Worm (Caenorhabditis elegans): ENCODE data around the gene C08F8.15.

DNA sequence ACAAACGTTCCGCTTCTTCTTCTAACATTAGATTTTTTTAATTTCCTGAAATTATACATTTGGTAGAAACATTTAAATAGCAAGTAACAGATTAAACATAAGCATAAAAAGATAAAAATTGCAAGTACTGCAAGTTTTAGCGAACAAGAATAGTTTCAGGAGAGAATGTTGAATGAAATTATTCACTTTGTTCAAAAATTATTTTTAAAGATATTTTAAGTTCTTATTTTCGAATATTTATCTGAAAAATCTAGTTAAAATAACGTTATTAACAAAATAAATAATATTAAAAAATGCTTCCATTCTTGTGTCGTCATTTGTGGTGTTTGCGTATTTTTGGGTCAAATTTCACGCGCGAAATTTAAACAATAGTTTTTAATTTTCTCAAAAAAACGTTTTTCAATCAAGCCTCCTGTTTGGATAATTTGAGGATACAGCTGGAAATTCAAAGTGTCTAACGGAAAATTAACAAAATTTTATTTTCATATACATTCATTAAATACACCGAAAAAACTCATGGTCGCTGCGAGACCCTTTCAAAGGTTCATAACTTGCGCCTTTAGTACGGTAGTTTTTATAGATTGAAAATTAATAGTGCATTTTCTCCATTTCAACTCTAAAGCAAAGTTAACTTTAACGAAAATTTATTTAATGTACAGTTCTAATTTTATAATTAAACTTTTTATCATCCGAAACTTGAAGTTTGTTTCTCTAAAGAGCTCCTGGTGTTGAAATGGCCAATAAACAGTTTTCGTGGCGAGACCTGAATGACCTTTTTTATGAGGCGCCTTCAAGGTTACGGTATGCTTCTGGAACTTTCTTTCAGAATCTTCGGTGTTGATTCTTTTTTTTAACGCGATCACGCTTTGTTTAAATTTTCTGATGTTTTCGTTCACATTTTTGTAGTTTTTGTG lies 18.0 kb downstream of the C08F8.15 start, which contains the start of gene skih-2:
- TF ChIP-seq ztf-29 (GFP tag; IDR thresholded peaks at IDR 0.05) (no peak), flt-1 (GFP tag; IDR thresholded peaks at IDR 0.05) (no peak)
